Fruit fly (Drosophila melanogaster): ENCODE measurements around the gene Cpsf73.

Cpsf73 gene

DNA sequence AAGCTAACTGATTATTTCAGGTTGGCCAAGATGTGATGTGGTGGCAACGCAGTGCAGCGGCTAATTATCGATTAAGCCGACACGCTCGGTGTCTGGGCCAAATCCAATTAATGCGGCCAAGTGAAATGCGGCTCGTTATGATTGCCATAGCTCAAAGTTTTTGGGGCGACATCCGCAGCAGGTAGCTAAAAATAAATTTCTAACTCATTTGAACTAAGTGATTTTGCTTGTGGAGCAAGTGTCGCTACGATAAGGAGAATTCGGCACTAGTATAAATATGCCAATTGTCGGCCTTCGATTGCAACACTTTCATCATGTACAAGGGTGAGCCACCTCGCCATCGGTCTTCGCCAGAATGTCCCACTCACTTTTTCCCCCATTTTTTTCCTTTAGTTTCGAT is 31.6 kb upstream of the Cpsf73 start, which contains the start of gene CG34282:
TSS of gene CG34282 (plus strand) at position 301 of the 400 bp plus-strand sequence.
- TF ChIP-seq rn (GFP tag; IDR thresholded peaks at IDR 0.05): no peak
- no peak for TF ChIP-seq CG15710 (tag; optimal IDR thresholded peaks at IDR 0.05)
- no peak for TF ChIP-seq gl (tag; optimal IDR thresholded peaks at IDR 0.05)
- no peak for TF ChIP-seq CG8159 (tag; optimal IDR thresholded peaks at IDR 0.05)
- no peak for TF ChIP-seq Ets98B (GFP tag; IDR thresholded peaks at IDR 0.05)
- TF ChIP-seq Pif1A (GFP tag; optimal IDR thresholded peaks at IDR 0.05): no peak
- TF ChIP-seq CG9948 (tag; optimal IDR thresholded peaks at IDR 0.05): no peak
- no peak for TF ChIP-seq D1 (tag; optimal IDR thresholded peaks at IDR 0.05)
- no peak for TF ChIP-seq fd96Ca (GFP tag; IDR thresholded peaks at IDR 0.05)
- no peak for TF ChIP-seq EcR (GFP tag; optimal IDR thresholded peaks at IDR 0.05)
- TF ChIP-seq CG10348 (GFP tag; IDR thresholded peaks at IDR 0.05): no peak
- TF ChIP-seq CG34367 (tag; optimal IDR thresholded peaks at IDR 0.05): no peak
- TF ChIP-seq Snoo (tag; optimal IDR thresholded peaks at IDR 0.05): no peak
- no peak for TF ChIP-seq CG14655 (GFP tag; optimal IDR thresholded peaks at IDR 0.05)
- TF ChIP-seq Pif1B (GFP tag; optimal IDR thresholded peaks at IDR 0.05): no peak
- no peak for TF ChIP-seq CG8301 (tag; optimal IDR thresholded peaks at IDR 0.05)
- no peak for TF ChIP-seq CG13204 (GFP tag; optimal IDR thresholded peaks at IDR 0.05)
- TF ChIP-seq CG4496 (GFP tag; IDR thresholded peaks at IDR 0.05): no peak
- no peak for TF ChIP-seq CG32121 (GFP tag; IDR thresholded peaks at IDR 0.05)

DNA sequence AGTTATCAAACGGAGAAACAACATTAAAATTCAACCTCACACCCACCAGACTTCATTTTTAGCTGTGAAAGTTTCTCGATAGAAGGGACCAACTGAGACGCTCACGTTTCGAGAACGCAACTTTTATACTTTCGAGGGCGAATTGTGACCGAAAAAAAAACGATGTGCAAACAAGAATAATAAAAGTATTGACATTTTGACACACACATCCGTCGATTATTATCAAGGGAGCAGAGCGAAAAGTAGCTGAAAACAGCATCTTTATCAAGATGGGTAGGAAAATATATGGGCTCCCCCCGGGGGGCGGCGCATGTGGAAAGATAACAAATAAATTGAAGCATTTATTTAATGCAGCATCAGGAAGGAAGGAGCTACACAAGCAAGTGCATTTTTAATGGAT is 30.3 kb upstream of the Cpsf73 start, which contains the start of gene CG14300:
TSS of gene CG14300 (minus strand) at position 101 of the 400 bp plus-strand sequence.
- TF ChIP-seq CG8159 (tag; optimal IDR thresholded peaks at IDR 0.05) (no peak), D1 (tag; optimal IDR thresholded peaks at IDR 0.05) (no peak), CG34367 (tag; optimal IDR thresholded peaks at IDR 0.05) (no peak), CG15710 (tag; optimal IDR thresholded peaks at IDR 0.05) (no peak), CG14655 (GFP tag; optimal IDR thresholded peaks at IDR 0.05) (no peak), CG4496 (GFP tag; IDR thresholded peaks at IDR 0.05) (no peak), CG9948 (tag; optimal IDR thresholded peaks at IDR 0.05) (no peak), CG17806 (tag; optimal IDR thresholded peaks at IDR 0.05) (no peak)

DNA sequence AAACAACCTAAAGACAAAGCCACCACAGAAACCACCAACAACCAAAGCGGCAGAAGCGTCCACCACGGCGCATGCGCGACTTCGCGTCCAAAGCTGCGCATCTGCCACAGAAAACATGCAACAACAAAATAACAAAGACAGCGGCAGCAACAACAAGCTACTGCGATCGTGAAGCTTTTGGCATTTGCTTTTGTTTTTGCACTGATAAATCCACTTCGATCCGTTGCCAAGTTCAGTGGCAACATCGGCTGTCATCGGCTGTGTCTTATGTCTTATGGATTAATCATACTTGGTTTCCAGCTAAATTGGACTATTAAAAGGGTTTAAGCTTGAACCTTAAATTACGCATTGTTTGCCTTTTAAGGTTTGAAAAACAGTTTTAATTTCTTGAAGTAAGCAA is 29.3 kb upstream of the Cpsf73 start, which contains the start of gene Muc91C:
TSS of gene Muc91C (minus strand) at position 101 of the 400 bp plus-strand sequence.
- no peak for TF ChIP-seq CG34367 (tag; optimal IDR thresholded peaks at IDR 0.05)
- TF ChIP-seq gl (tag; optimal IDR thresholded peaks at IDR 0.05): no peak
- no peak for TF ChIP-seq fd96Ca (GFP tag; IDR thresholded peaks at IDR 0.05)
- no peak for TF ChIP-seq CG15710 (tag; optimal IDR thresholded peaks at IDR 0.05)
- TF ChIP-seq CG13204 (GFP tag; optimal IDR thresholded peaks at IDR 0.05): no peak
- TF ChIP-seq CG10348 (GFP tag; IDR thresholded peaks at IDR 0.05): no peak
- TF ChIP-seq CG9948 (tag; optimal IDR thresholded peaks at IDR 0.05): no peak
- no peak for TF ChIP-seq CG8301 (tag; optimal IDR thresholded peaks at IDR 0.05)
- TF ChIP-seq CG4496 (GFP tag; IDR thresholded peaks at IDR 0.05): no peak
- no peak for TF ChIP-seq D1 (tag; optimal IDR thresholded peaks at IDR 0.05)
- no peak for TF ChIP-seq Pif1B (GFP tag; optimal IDR thresholded peaks at IDR 0.05)

DNA sequence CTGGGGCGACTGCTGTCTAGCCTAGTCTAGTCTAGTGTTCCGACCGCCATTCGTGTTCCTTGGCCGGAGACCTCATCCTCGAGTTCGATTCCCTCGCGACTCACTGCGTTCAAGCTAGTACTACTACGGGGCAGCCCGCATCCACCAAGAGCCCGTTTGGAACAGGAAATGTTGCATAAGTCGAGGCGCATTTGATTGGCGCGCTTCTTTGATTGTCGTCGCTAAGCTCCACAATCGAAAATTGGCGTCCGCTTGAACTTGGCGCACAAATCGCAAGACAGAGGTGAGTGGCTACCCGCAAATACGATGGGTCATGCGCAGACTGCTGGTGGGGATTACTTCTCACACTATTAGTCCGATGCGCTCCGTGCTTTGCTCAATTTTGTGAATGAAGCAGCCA is 17.7 kb upstream of the Cpsf73 start:
- TF ChIP-seq CG15710 (tag; optimal IDR thresholded peaks at IDR 0.05): no peak
- TF ChIP-seq CG34367 (tag; optimal IDR thresholded peaks at IDR 0.05): no peak
- no peak for TF ChIP-seq Pif1A (GFP tag; optimal IDR thresholded peaks at IDR 0.05)
- no peak for TF ChIP-seq rn (GFP tag; IDR thresholded peaks at IDR 0.05)
- no peak for TF ChIP-seq D1 (tag; optimal IDR thresholded peaks at IDR 0.05)
- TF ChIP-seq CG4496 (GFP tag; IDR thresholded peaks at IDR 0.05): no peak
- TF ChIP-seq CG10348 (GFP tag; IDR thresholded peaks at IDR 0.05): no peak
- no peak for TF ChIP-seq gl (tag; optimal IDR thresholded peaks at IDR 0.05)
- no peak for TF ChIP-seq Pif1B (GFP tag; optimal IDR thresholded peaks at IDR 0.05)
- no peak for TF ChIP-seq CG9948 (tag; optimal IDR thresholded peaks at IDR 0.05)
- no peak for TF ChIP-seq Snoo (tag; optimal IDR thresholded peaks at IDR 0.05)
- TF ChIP-seq CG12605 (GFP tag; IDR thresholded peaks at IDR 0.05): no peak

DNA sequence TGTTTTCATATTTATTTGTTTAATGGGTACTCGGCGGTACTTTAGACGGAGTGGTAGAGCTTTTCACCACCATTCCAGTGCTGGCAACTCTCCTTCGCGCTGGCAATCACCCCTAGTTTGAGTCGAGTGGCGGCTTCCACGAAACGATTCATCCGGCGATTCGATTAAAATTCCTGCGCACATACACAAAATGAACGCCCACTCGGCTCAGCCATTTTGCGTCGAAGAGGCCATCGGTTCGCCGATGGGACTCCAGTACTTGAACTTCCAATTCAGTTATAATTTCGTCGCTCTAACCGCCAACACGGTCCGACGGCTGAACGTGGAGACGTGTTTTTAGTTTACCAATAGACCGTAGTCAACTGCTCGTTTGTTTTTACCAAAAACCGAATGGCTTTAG is 17.0 kb upstream of the Cpsf73 start, which contains the start of the genes CG46318 and ChT:
TSS of gene CG46318 (plus strand) at position 273 of the 400 bp plus-strand sequence.
TSS of gene ChT (plus strand) at position 273 of the 400 bp plus-strand sequence.
- TF ChIP-seq Ets98B (GFP tag; IDR thresholded peaks at IDR 0.05) (no peak), fd96Ca (GFP tag; IDR thresholded peaks at IDR 0.05) (no peak), CG10348 (GFP tag; IDR thresholded peaks at IDR 0.05) (no peak), CG12605 (GFP tag; IDR thresholded peaks at IDR 0.05) (no peak), Pif1B (GFP tag; optimal IDR thresholded peaks at IDR 0.05) (no peak), CG9948 (tag; optimal IDR thresholded peaks at IDR 0.05) (no peak), D1 (tag; optimal IDR thresholded peaks at IDR 0.05) (no peak), gl (tag; optimal IDR thresholded peaks at IDR 0.05) (no peak), EcR (GFP tag; optimal IDR thresholded peaks at IDR 0.05) (no peak), CG34367 (tag; optimal IDR thresholded peaks at IDR 0.05) (no peak), CG15710 (tag; optimal IDR thresholded peaks at IDR 0.05) (no peak)

DNA sequence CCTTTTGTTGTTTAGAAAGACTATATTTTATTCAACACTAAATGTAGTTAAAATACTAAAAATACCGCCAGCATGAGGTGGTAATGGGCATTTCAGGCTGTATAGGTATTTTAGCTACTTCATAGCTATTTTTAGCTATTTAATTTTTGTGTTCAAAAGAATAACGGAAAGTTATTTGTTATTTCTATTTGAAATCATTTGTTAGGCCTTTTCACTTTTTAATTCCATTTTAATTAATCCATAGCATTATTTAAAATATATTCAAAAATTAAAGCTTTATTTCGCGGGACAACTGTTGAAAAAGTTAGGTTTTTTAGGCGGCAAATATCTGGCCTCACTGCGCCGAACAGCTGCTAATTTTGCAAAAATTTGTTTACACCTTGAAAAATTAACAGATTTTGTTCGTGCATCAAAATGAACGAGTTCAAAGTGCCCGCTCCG is 14.2 kb upstream of the Cpsf73 start, which contains the start of the genes dind and CG7706:
TSS of gene dind (minus strand) at position 40 of the 441 bp plus-strand sequence.
TSS of gene CG7706 (plus strand) at position 319 of the 441 bp plus-strand sequence.
- TF ChIP-seq Pif1B (GFP tag; optimal IDR thresholded peaks at IDR 0.05): no peak
- TF ChIP-seq CG8301 (tag; optimal IDR thresholded peaks at IDR 0.05): no peak
- TF ChIP-seq CG17806 (tag; optimal IDR thresholded peaks at IDR 0.05): no peak
- no peak for TF ChIP-seq CG32121 (GFP tag; IDR thresholded peaks at IDR 0.05)
- no peak for TF ChIP-seq CG8159 (tag; optimal IDR thresholded peaks at IDR 0.05)
- TF ChIP-seq Ets98B (GFP tag; IDR thresholded peaks at IDR 0.05): no peak
- no peak for TF ChIP-seq CG10348 (GFP tag; IDR thresholded peaks at IDR 0.05)
- no peak for TF ChIP-seq CG14655 (GFP tag; optimal IDR thresholded peaks at IDR 0.05)
- TF ChIP-seq CG4496 (GFP tag; IDR thresholded peaks at IDR 0.05): no peak
